Worm (Caenorhabditis elegans) whole organism, mixed stage, embryonic: ENCODE measurements around the gene srsx-40.

ENCODE experiments used
- blmp-1 ChIP-seq: fragments of 150-350 bp; optimal IDR thresholded peaks from 2 replicates; lab custom pipeline; 2014; ENCODE audit warnings: missing biosample characterization, missing genetic modification characterization
- ceh-83 ChIP-seq: fragments of 200-800 bp; sonication (Bioruptor generic); optimal IDR thresholded peaks from 2 replicates; lab custom pipeline; 2018; ENCODE audit warnings: mild to moderate bottlenecking, missing genetic modification characterization, missing compliant biosample characterization
- mep-1 ChIP-seq: fragments of 150-350 bp; optimal IDR thresholded peaks from 2 replicates; lab custom pipeline; 2017; ENCODE audit warnings: missing biosample characterization, missing genetic modification reagents, missing genetic modification characterization, inconsistent platforms
- nhr-12 ChIP-seq: fragments of 150-350 bp; optimal IDR thresholded peaks from 2 replicates; lab custom pipeline; 2014; ENCODE audit warnings: missing biosample characterization, missing genetic modification characterization
- nhr-76 ChIP-seq: sonication (generic microtip); optimal IDR thresholded peaks from 2 replicates; lab custom pipeline; 2017; ENCODE audit warnings: missing biosample characterization, missing genetic modification characterization
- unc-62 ChIP-seq: fragments of 150-350 bp; optimal IDR thresholded peaks from 2 replicates; lab custom pipeline; 2014; ENCODE audit warnings: missing biosample characterization, missing genetic modification reagents, missing genetic modification characterization
- ztf-11 ChIP-seq: fragments of 150-350 bp; optimal IDR thresholded peaks from 2 replicates; lab custom pipeline; 2014; ENCODE audit warnings: missing biosample characterization, missing genetic modification characterization

- TF ChIP-seq ztf-11 (tag; lab: Kevin White, UChicago): no peak
- no peak for TF ChIP-seq mep-1 (tag; lab: Kevin White, UChicago)
- TF ChIP-seq nhr-76: no peak
- TF ChIP-seq ceh-83 (GFP tag; lab: Kevin White, UChicago): no peak
- TF ChIP-seq nhr-12 (tag; lab: Kevin White, UChicago): no peak
- no peak for TF ChIP-seq unc-62 (GFP tag; lab: Kevin White, UChicago)
- no peak for TF ChIP-seq blmp-1 (tag; lab: Kevin White, UChicago)
Measured at ce11 chrV:7742485-7742959, 39.1 kb upstream of the srsx-40 start, which contains the start of gene fbxl-5.
